Worm (Caenorhabditis elegans): Measurements from ENCODE around the gene srh-104.

DNA sequence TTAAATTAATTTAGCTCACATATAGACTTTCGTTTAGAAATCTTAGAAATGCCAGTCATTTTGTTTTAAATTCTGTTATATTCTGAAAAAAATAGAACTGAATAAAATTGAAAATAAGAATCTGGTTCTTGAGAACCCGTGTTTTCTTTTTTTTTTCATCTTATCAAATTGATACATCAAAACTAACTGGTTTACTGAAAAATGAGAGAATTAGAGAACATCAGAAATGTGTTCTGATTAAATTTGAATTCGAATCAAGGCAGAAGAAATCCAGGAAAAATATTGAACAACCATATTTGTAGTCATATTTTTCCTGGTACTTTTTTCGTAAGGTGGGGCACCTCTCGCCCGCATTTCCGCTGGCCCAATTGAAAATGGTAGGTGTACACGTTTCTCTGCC lies 25.5 kb downstream of the srh-104 start, which contains the start of gene F11A5.15:
- TF ChIP-seq ama-1 (optimal IDR thresholded peaks at IDR 0.05) (no peak), scrt-1 (GFP tag; IDR thresholded peaks at IDR 0.05) (no peak)

All from whole organism, early embryonic.